Worm (Caenorhabditis elegans) whole organism, late embryonic: ENCODE measurements around the gene slc-25A18.1.

ENCODE experiments used
- C08G9.2 ChIP-seq: sonication (generic microtip); optimal IDR thresholded peaks from 2 replicates; lab custom pipeline; 2016; ENCODE audit warnings: mild to moderate bottlenecking, missing genetic modification characterization, moderate library complexity, missing compliant biosample characterization
- C38D4.7 ChIP-seq: fragments of 200-800 bp; sonication (Bioruptor generic); optimal IDR thresholded peaks from 2 replicates; lab custom pipeline; 2018; ENCODE audit warnings: mild to moderate bottlenecking, missing genetic modification characterization, moderate library complexity, missing compliant biosample characterization
- K02D7.2 ChIP-seq: sonication (generic microtip); optimal IDR thresholded peaks from 2 replicates; lab custom pipeline; 2017; ENCODE audit warnings: mild to moderate bottlenecking, missing genetic modification characterization, missing compliant biosample characterization
- K09A11.1 ChIP-seq: sonication (generic microtip); optimal IDR thresholded peaks from 2 replicates; lab custom pipeline; 2017; ENCODE audit warnings: antibody characterized with exemption, mild to moderate bottlenecking, missing genetic modification characterization, missing compliant biosample characterization; ENCODE audit not compliant: insufficient read depth
- T23F11.4 ChIP-seq: fragments of 200-800 bp; sonication (Bioruptor generic); optimal IDR thresholded peaks from 2 replicates; lab custom pipeline; 2018; ENCODE audit warnings: mild to moderate bottlenecking, missing genetic modification characterization, missing compliant biosample characterization
- Y22D7AL.16 ChIP-seq: sonication (generic microtip); optimal IDR thresholded peaks from 2 replicates; lab custom pipeline; 2016; ENCODE audit warnings: missing genetic modification characterization, missing compliant biosample characterization
- ahr-1 ChIP-seq: sonication (generic microtip); optimal IDR thresholded peaks from 2 replicates; lab custom pipeline; 2016; ENCODE audit warnings: missing genetic modification characterization, missing compliant biosample characterization
- ceh-14 ChIP-seq: sonication (generic microtip); optimal IDR thresholded peaks from 2 replicates; lab custom pipeline; 2016; ENCODE audit warnings: missing genotype, missing genetic modification characterization, missing compliant biosample characterization
- ceh-18 ChIP-seq: sonication (generic microtip); optimal IDR thresholded peaks from 2 replicates; lab custom pipeline; 2016; ENCODE audit warnings: missing genetic modification characterization, missing compliant biosample characterization
- ceh-2 ChIP-seq: sonication (generic microtip); optimal IDR thresholded peaks from 2 replicates; lab custom pipeline; 2016; ENCODE audit warnings: missing genotype, missing genetic modification characterization, missing compliant biosample characterization
- ceh-22 ChIP-seq: sonication (generic microtip); optimal IDR thresholded peaks from 2 replicates; lab custom pipeline; 2017; ENCODE audit warnings: missing biosample characterization, missing genetic modification characterization
- ceh-24 ChIP-seq: sonication (generic microtip); optimal IDR thresholded peaks from 2 replicates; lab custom pipeline; 2016; ENCODE audit warnings: mild to moderate bottlenecking, missing genetic modification characterization, missing compliant biosample characterization
- ceh-30 ChIP-seq: fragments of 150-350 bp; optimal IDR thresholded peaks from 2 replicates; lab custom pipeline; 2014; ENCODE audit warnings: missing biosample characterization, missing genetic modification characterization
- ceh-31 ChIP-seq: sonication (generic microtip); optimal IDR thresholded peaks from 2 replicates; lab custom pipeline; 2016; ENCODE audit warnings: missing genetic modification characterization, missing compliant biosample characterization
- ceh-34 ChIP-seq: sonication (generic microtip); optimal IDR thresholded peaks from 2 replicates; lab custom pipeline; 2016; ENCODE audit warnings: mild to moderate bottlenecking, missing genetic modification characterization, missing compliant biosample characterization
- ceh-45 ChIP-seq: fragments of 200-800 bp; sonication (Bioruptor generic); IDR thresholded peaks from 2 replicates; pipeline ENCODE4 v1.3.6; 2022; ENCODE audit warnings: missing genetic modification reagents, missing genetic modification characterization, missing compliant biosample characterization
- ceh-48 ChIP-seq: sonication (generic microtip); optimal IDR thresholded peaks from 2 replicates; lab custom pipeline; 2016; ENCODE audit warnings: missing genetic modification characterization, inconsistent platforms, missing compliant biosample characterization
- ceh-9 ChIP-seq: sonication (generic microtip); optimal IDR thresholded peaks from 2 replicates; lab custom pipeline; 2016; ENCODE audit warnings: mild to moderate bottlenecking, missing genetic modification characterization, inconsistent platforms, missing compliant biosample characterization
- dve-1 ChIP-seq: sonication (generic microtip); optimal IDR thresholded peaks from 2 replicates; lab custom pipeline; 2017; ENCODE audit warnings: antibody characterized with exemption, mild to moderate bottlenecking, missing genetic modification characterization, missing compliant biosample characterization
- elt-2 ChIP-seq: sonication (generic microtip); optimal IDR thresholded peaks from 2 replicates; lab custom pipeline; 2016; ENCODE audit warnings: missing genetic modification reagents, missing genetic modification characterization, missing compliant biosample characterization
- elt-4 ChIP-seq: sonication (generic microtip); optimal IDR thresholded peaks from 2 replicates; lab custom pipeline; 2016; ENCODE audit warnings: missing genetic modification characterization, missing compliant biosample characterization
- ets-4 ChIP-seq: sonication (generic microtip); optimal IDR thresholded peaks from 2 replicates; lab custom pipeline; 2016; ENCODE audit warnings: missing genetic modification characterization, missing compliant biosample characterization
- fax-1 ChIP-seq: sonication (generic microtip); optimal IDR thresholded peaks from 2 replicates; lab custom pipeline; 2016; ENCODE audit warnings: missing genotype, missing genetic modification characterization, missing compliant biosample characterization
- hlh-13 ChIP-seq: fragments of 200-800 bp; sonication (Bioruptor generic); optimal IDR thresholded peaks from 2 replicates; lab custom pipeline; 2018; ENCODE audit warnings: mild to moderate bottlenecking, missing genetic modification characterization, missing compliant biosample characterization
- hlh-15 ChIP-seq: sonication (generic microtip); optimal IDR thresholded peaks from 2 replicates; lab custom pipeline; 2016; ENCODE audit warnings: missing genetic modification characterization, missing compliant biosample characterization
- hlh-30 ChIP-seq: sonication (generic microtip); optimal IDR thresholded peaks from 2 replicates; lab custom pipeline; 2017; ENCODE audit warnings: antibody characterized with exemption, missing genetic modification characterization, missing compliant biosample characterization; ENCODE audit not compliant: insufficient read depth
- hlh-6 ChIP-seq: sonication (generic microtip); optimal IDR thresholded peaks from 2 replicates; lab custom pipeline; 2016; ENCODE audit warnings: missing genotype, missing genetic modification characterization, missing compliant biosample characterization
- hlh-8 ChIP-seq: sonication (generic microtip); optimal IDR thresholded peaks from 2 replicates; lab custom pipeline; 2016; ENCODE audit warnings: missing genotype, missing genetic modification characterization, missing compliant biosample characterization
- lim-6 ChIP-seq: sonication (generic microtip); optimal IDR thresholded peaks from 2 replicates; lab custom pipeline; 2016; ENCODE audit warnings: missing genetic modification characterization, missing compliant biosample characterization
- nhr-232 ChIP-seq: sonication (generic microtip); optimal IDR thresholded peaks from 2 replicates; lab custom pipeline; 2016; ENCODE audit warnings: missing genetic modification characterization, missing compliant biosample characterization
- pat-9 ChIP-seq: fragments of 200-800 bp; sonication (Bioruptor generic); optimal IDR thresholded peaks from 2 replicates; lab custom pipeline; 2018; ENCODE audit warnings: mild to moderate bottlenecking, missing genetic modification characterization, moderate library complexity, missing compliant biosample characterization
- pax-1 ChIP-seq: fragments of 150-350 bp; optimal IDR thresholded peaks from 2 replicates; lab custom pipeline; 2014; ENCODE audit warnings: missing biosample characterization, missing genetic modification characterization
- pha-2 ChIP-seq: sonication (generic microtip); optimal IDR thresholded peaks from 2 replicates; lab custom pipeline; 2017; ENCODE audit warnings: mild to moderate bottlenecking, missing genetic modification characterization, missing compliant biosample characterization
- pqm-1 ChIP-seq: sonication (generic microtip); optimal IDR thresholded peaks from 2 replicates; lab custom pipeline; 2016; ENCODE audit warnings: missing genetic modification characterization, missing compliant biosample characterization
- pros-1 ChIP-seq: fragments of 150-350 bp; optimal IDR thresholded peaks from 2 replicates; lab custom pipeline; 2014; ENCODE audit warnings: missing biosample characterization, missing genetic modification reagents, missing genetic modification characterization
- ref-2 ChIP-seq: sonication (generic microtip); optimal IDR thresholded peaks from 2 replicates; lab custom pipeline; 2016; ENCODE audit warnings: missing genetic modification characterization, missing compliant biosample characterization
- rnt-1 ChIP-seq: sonication (generic microtip); optimal IDR thresholded peaks from 2 replicates; lab custom pipeline; 2016; ENCODE audit warnings: missing genetic modification characterization, missing compliant biosample characterization
- sdc-2 ChIP-seq: sonication (generic microtip); optimal IDR thresholded peaks from 2 replicates; lab custom pipeline; 2016; ENCODE audit warnings: missing genotype, missing genetic modification characterization, missing compliant biosample characterization
- sox-2 ChIP-seq: fragments of 200-800 bp; sonication (Bioruptor generic); IDR thresholded peaks from 2 replicates; pipeline ENCODE4 v1.3.6; 2022; ENCODE audit warnings: missing genetic modification reagents, missing genetic modification characterization, missing compliant biosample characterization
- tbx-2 ChIP-seq: sonication (generic microtip); optimal IDR thresholded peaks from 2 replicates; lab custom pipeline; 2016; ENCODE audit warnings: missing genetic modification characterization, missing compliant biosample characterization
- unc-42 ChIP-seq: sonication (generic microtip); optimal IDR thresholded peaks from 2 replicates; lab custom pipeline; 2016; ENCODE audit warnings: missing genotype, missing genetic modification characterization, missing compliant biosample characterization
- unc-55 ChIP-seq: sonication (generic microtip); optimal IDR thresholded peaks from 2 replicates; lab custom pipeline; 2017; ENCODE audit warnings: missing biosample characterization, missing genetic modification reagents, missing genetic modification characterization
- zip-5 ChIP-seq: sonication (generic microtip); optimal IDR thresholded peaks from 2 replicates; lab custom pipeline; 2016; ENCODE audit warnings: missing genetic modification characterization, missing compliant biosample characterization
- ztf-16 ChIP-seq: sonication (generic microtip); optimal IDR thresholded peaks from 2 replicates; lab custom pipeline; 2017; ENCODE audit warnings: missing genetic modification characterization, missing compliant biosample characterization

slc-25A18.1 gene

DNA sequence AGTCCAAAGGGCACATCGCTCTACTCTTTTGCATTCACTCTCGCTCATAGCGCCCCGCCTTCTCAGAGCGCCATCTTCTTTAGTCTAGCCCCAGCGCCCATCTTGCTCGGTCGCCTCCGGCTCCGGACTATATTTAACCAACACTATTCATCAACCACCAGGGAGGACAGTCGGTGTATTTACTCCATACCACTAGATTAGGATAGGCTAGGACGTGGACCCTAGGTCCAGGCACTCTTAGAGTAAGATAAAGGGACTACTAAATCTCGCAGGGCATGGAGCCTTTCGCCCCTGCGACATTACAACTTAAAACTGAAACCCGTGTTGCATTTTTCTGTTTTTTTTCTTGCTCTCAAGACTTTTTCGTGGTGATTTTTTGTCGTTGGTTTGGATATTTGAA lies 43.8 kb upstream of the slc-25A18.1 start:
- TF ChIP-seq zip-5 (no peak), ref-2 (tag; lab: Kevin White, UChicago) (no peak), T23F11.4 (no peak), unc-42 (no peak), ceh-45 (GFP tag; lab: Robert Waterston, UW) (no peak), pqm-1 (tag; lab: Kevin White, UChicago) (no peak), ceh-2 (no peak), C38D4.7 (GFP tag; lab: Kevin White, UChicago) (no peak), Y22D7AL.16 (tag; lab: Kevin White, UChicago) (no peak), ahr-1 (tag; lab: Kevin White, UChicago) (no peak), hlh-13 (no peak), K09A11.1 (no peak), nhr-232 (tag; lab: Kevin White, UChicago) (no peak), unc-55 (GFP tag; lab: Kevin White, UChicago) (no peak)

DNA sequence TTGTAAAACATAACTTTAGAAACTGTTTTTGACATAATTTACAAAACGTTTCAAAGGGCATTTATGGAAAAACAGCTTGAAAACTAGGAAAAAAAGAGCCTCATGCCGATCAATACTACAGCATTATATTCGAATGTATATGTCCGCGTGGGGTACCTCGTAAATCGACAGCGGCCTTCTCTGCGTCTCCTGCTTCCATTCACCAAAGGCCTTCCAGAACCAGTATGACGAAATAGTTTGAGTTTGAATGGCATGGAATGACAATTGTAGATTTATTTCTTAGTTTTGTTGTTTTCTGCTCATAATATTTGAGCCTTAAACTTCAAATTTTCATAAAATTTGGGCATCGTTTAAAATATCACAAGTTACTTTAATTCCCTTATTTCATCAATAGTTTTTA lies 41.7 kb upstream of the slc-25A18.1 start:
- TF ChIP-seq hlh-6 (tag; lab: Kevin White, UChicago) = no peak
- TF ChIP-seq elt-2 (tag; lab: Kevin White, UChicago) = no peak
- no peak for TF ChIP-seq K09A11.1

DNA sequence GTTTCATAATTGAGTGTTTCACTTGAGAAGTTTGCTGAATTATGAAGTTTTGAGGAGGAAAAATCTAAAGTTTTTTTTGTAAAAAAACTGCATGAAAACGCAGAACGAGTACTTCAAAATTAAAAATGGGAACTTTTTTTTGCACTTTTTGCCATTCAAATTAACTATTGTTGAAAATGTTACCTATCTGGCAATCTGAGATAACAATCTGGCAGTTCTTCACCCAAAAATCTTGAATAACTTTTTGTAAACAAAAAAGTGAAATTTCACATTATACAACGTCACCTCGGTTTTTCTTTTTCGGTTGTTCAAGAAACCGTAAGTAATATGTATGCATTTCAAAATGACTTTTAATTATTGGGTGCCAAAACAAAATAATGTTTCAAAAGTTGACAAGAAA lies 38.8 kb upstream of the slc-25A18.1 start:
- TF ChIP-seq T23F11.4 = no peak
- TF ChIP-seq fax-1 (tag; lab: Kevin White, UChicago) = no peak
- TF ChIP-seq ceh-22 (tag; lab: Kevin White, UChicago) = no peak
- no peak for TF ChIP-seq unc-55 (GFP tag; lab: Kevin White, UChicago)
- no peak for TF ChIP-seq pat-9
- TF ChIP-seq ceh-24 (tag; lab: Kevin White, UChicago) = no peak
- no peak for TF ChIP-seq nhr-232 (tag; lab: Kevin White, UChicago)

DNA sequence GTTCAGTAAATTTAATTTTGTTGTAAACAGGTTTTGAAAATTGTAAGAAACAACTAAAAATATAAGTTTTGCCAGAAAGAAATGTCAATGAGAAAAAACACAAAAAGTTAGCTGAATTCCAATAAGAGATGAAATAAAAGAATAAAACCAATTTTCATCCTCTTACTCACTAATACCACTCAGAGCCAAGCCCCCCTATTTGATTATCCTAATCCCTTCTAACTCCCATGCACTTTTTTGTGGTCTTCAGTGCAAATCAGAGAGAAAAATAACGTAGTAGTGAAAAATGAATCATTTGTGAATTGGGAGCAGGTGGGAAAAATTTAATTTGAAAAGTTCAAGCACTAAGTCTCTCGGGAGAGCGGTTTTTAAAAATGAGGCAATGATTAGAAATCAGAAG lies 37.6 kb upstream of the slc-25A18.1 start:
- TF ChIP-seq unc-42 = peak; percentile 83
- TF ChIP-seq pax-1 (tag; lab: Kevin White, UChicago) = no peak

DNA sequence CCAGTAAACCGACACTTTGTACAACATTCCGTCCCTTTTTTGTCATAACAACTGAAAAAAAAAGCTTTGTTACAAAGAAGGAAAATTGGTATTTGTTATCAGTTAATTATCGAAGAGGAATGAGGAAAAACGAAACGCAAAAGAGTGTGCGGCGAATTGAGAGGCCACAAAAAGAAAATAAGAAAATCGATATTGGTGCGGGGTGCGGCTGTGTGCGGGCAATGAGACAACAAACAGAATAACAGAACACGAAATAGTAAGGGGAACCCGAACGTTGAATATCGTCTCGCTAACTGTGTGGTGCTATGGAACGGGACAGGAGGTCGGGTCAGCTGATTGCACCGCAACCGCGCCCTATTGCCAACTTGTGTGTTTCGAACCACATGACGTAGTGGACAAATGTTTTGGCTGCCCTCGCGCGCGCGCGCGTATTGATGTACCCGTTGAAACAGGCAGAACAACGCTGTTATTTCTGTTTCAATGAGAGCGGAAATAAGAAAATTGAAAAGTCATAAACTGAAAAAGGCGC lies 36.9 kb upstream of the slc-25A18.1 start, which contains the start of gene C18B12.4:
C18B12.4 (minus strand) TSS at position 51 of the 529 bp plus-strand sequence.
- TF ChIP-seq hlh-8 (tag; lab: Kevin White, UChicago) (peak; percentile 49), pqm-1 (tag; lab: Kevin White, UChicago) (no peak), ceh-30 (tag; lab: Kevin White, UChicago) (peak; percentile 61), pha-2 (tag; lab: Kevin White, UChicago) (no peak), ceh-48 (peak; percentile 50), elt-2 (tag; lab: Kevin White, UChicago) (peak; percentile 30), ceh-14 (tag; lab: Kevin White, UChicago) (peak; percentile 33), rnt-1 (tag; lab: Kevin White, UChicago) (peak; percentile 79), ceh-2 (peak; percentile 65), K02D7.2 (tag; lab: Kevin White, UChicago) (no peak), pax-1 (tag; lab: Kevin White, UChicago) (no peak), lim-6 (peak; percentile 8), pat-9 (peak; percentile 57), ztf-16 (peak; percentile 9), hlh-6 (tag; lab: Kevin White, UChicago) (no peak), ceh-18 (tag; lab: Kevin White, UChicago) (peak; percentile 83), ets-4 (peak; percentile 36), sdc-2 (tag; lab: Kevin White, UChicago) (peak; percentile 88), ceh-34 (tag; lab: Kevin White, UChicago) (peak; percentile 78), hlh-30 (tag; lab: Kevin White, UChicago) (peak; percentile 99), elt-4 (no peak), pros-1 (tag; lab: Kevin White, UChicago) (peak; percentile 71), tbx-2 (tag; lab: Kevin White, UChicago) (peak; percentile 68), sox-2 (GFP tag; lab: Robert Waterston, UW) (peak; percentile 6; the same call in 1 of the 2 replicates), ceh-31 (tag; lab: Kevin White, UChicago) (peak; percentile 84), ceh-24 (tag; lab: Kevin White, UChicago) (no peak), C08G9.2 (tag; lab: Kevin White, UChicago) (peak; percentile 6), hlh-15 (tag; lab: Kevin White, UChicago) (no peak), ceh-9 (tag; lab: Kevin White, UChicago) (no peak), dve-1 (tag; lab: Kevin White, UChicago) (peak; percentile 3)
